Worm (Caenorhabditis elegans) whole organism, L2 larva: ENCODE results near the gene rap-1.

Experiments used
- C34F6.9 ChIP-seq: fragments of 150-350 bp; optimal IDR thresholded peaks from 2 replicates; lab custom pipeline; 2014; ENCODE audit warnings: missing biosample characterization, missing genetic modification characterization
- F13H6.1 ChIP-seq: sonication (generic microtip); optimal IDR thresholded peaks from 2 replicates; lab custom pipeline; 2016; ENCODE audit warnings: missing genetic modification characterization, missing compliant biosample characterization
- R02D3.7 ChIP-seq: fragments of 150-350 bp; optimal IDR thresholded peaks from 2 replicates; lab custom pipeline; 2014; ENCODE audit warnings: missing biosample characterization, missing genetic modification characterization
- Y55F3AM.14 ChIP-seq: fragments of 200-800 bp; sonication (Bioruptor generic); optimal IDR thresholded peaks from 2 replicates; lab custom pipeline; 2018; ENCODE audit warnings: mild to moderate bottlenecking, missing genetic modification characterization, missing compliant biosample characterization
- ama-1 ChIP-seq: fragments of 150-350 bp; optimal IDR thresholded peaks from 2 replicates; lab custom pipeline; 2018; ENCODE audit warnings: inconsistent platforms
- blmp-1 ChIP-seq: sonication (generic microtip); optimal IDR thresholded peaks from 2 replicates; lab custom pipeline; 2017; ENCODE audit warnings: missing genetic modification characterization, mild to moderate bottlenecking, missing compliant biosample characterization, antibody characterized with exemption, moderate library complexity; ENCODE audit not compliant: insufficient read depth
- ceh-16 ChIP-seq: fragments of 150-350 bp; optimal IDR thresholded peaks from 2 replicates; lab custom pipeline; 2014; ENCODE audit warnings: missing biosample characterization, missing genetic modification characterization
- ceh-82 ChIP-seq: fragments of 150-350 bp; optimal IDR thresholded peaks from 2 replicates; lab custom pipeline; 2014; ENCODE audit warnings: missing biosample characterization, missing genetic modification characterization
- crh-2 ChIP-seq: sonication (generic microtip); optimal IDR thresholded peaks from 2 replicates; lab custom pipeline; 2017; ENCODE audit warnings: missing biosample characterization, missing genetic modification characterization
- egl-27 ChIP-seq: sonication (generic microtip); optimal IDR thresholded peaks from 3 replicates; lab custom pipeline; 2017; ENCODE audit warnings: missing biosample characterization, missing genetic modification reagents, missing genetic modification characterization
- elt-1 ChIP-seq: fragments of 150-350 bp; optimal IDR thresholded peaks from 2 replicates; lab custom pipeline; 2014; ENCODE audit warnings: missing biosample characterization, missing genetic modification characterization
- elt-3 ChIP-seq: sonication (generic microtip); optimal IDR thresholded peaks from 2 replicates; lab custom pipeline; 2017; ENCODE audit warnings: missing biosample characterization, missing genetic modification characterization
- fos-1 ChIP-seq: fragments of 150-350 bp; optimal IDR thresholded peaks from 2 replicates; lab custom pipeline; 2014; ENCODE audit warnings: missing biosample characterization, missing genetic modification characterization
- gmeb-1 ChIP-seq: fragments of 150-350 bp; optimal IDR thresholded peaks from 2 replicates; lab custom pipeline; 2014; ENCODE audit warnings: missing biosample characterization, missing genetic modification characterization
- lin-11 ChIP-seq: fragments of 150-350 bp; sonication (generic microtip); optimal IDR thresholded peaks from 2 replicates; lab custom pipeline; 2014; ENCODE audit warnings: missing biosample characterization, missing genetic modification characterization, inconsistent platforms, mixed read lengths
- lin-13 ChIP-seq: fragments of 150-350 bp; optimal IDR thresholded peaks from 2 replicates; lab custom pipeline; 2014; ENCODE audit warnings: missing biosample characterization, missing genetic modification reagents, missing genetic modification characterization
- lsy-2 ChIP-seq, 2 experiments: fragments of 150-350 bp in 1 of 2; sonication (generic microtip) in 1 of 2; optimal IDR thresholded peaks; 2 replicates each; lab custom pipeline; 2014 to 2017; ENCODE audit warnings: missing biosample characterization in 2 of 2, missing genetic modification characterization in 2 of 2
- mab-5 ChIP-seq: fragments of 150-350 bp; optimal IDR thresholded peaks from 2 replicates; lab custom pipeline; 2014; ENCODE audit warnings: missing biosample characterization, missing genetic modification characterization
- mbf-1 ChIP-seq: sonication (generic microtip); optimal IDR thresholded peaks from 2 replicates; lab custom pipeline; 2017; ENCODE audit warnings: missing biosample characterization, missing genetic modification characterization
- mdl-1 ChIP-seq, 2 experiments: fragments of 150-350 bp in 1 of 2; sonication (generic microtip) in 1 of 2; optimal IDR thresholded peaks; 2 replicates each; lab custom pipeline; 2017; ENCODE audit warnings: missing biosample characterization in 2 of 2, missing genetic modification characterization in 2 of 2
- nhr-10 ChIP-seq: sonication (generic microtip); optimal IDR thresholded peaks from 2 replicates; lab custom pipeline; 2017; ENCODE audit warnings: missing biosample characterization, missing genetic modification characterization
- nhr-11 ChIP-seq: fragments of 150-350 bp; optimal IDR thresholded peaks from 2 replicates; lab custom pipeline; 2014; ENCODE audit warnings: missing biosample characterization, missing genetic modification characterization
- nhr-12 ChIP-seq: fragments of 150-350 bp; optimal IDR thresholded peaks from 2 replicates; lab custom pipeline; 2014; ENCODE audit warnings: missing biosample characterization, missing genetic modification characterization
- nhr-129 ChIP-seq: fragments of 150-350 bp; optimal IDR thresholded peaks from 2 replicates; lab custom pipeline; 2014; ENCODE audit warnings: missing biosample characterization, missing genetic modification characterization
- nhr-21 ChIP-seq: fragments of 150-350 bp; optimal IDR thresholded peaks from 2 replicates; lab custom pipeline; 2014; ENCODE audit warnings: missing biosample characterization, missing genetic modification characterization
- nhr-23 ChIP-seq: fragments of 150-350 bp; optimal IDR thresholded peaks from 2 replicates; lab custom pipeline; 2014; ENCODE audit warnings: missing biosample characterization, missing genetic modification reagents, missing genetic modification characterization
- nhr-237 ChIP-seq: fragments of 150-350 bp; optimal IDR thresholded peaks from 2 replicates; lab custom pipeline; 2014; ENCODE audit warnings: missing biosample characterization, missing genetic modification characterization
- nhr-6 ChIP-seq: fragments of 150-350 bp; optimal IDR thresholded peaks from 2 replicates; lab custom pipeline; 2014; ENCODE audit warnings: missing biosample characterization, missing genetic modification characterization
- nhr-77 ChIP-seq: fragments of 150-350 bp; optimal IDR thresholded peaks from 2 replicates; lab custom pipeline; 2014; ENCODE audit warnings: missing biosample characterization, missing genetic modification characterization
- peb-1 ChIP-seq: fragments of 150-350 bp; optimal IDR thresholded peaks from 2 replicates; lab custom pipeline; 2014; ENCODE audit warnings: missing biosample characterization, missing genetic modification characterization
- sem-4 ChIP-seq: fragments of 150-350 bp; optimal IDR thresholded peaks from 2 replicates; lab custom pipeline; 2014; ENCODE audit warnings: missing biosample characterization, missing genetic modification reagents, missing genetic modification characterization
- skn-1 ChIP-seq: sonication (generic microtip); optimal IDR thresholded peaks from 2 replicates; lab custom pipeline; 2017; ENCODE audit warnings: missing biosample characterization, missing genetic modification characterization
- sma-3 ChIP-seq: sonication (generic microtip); optimal IDR thresholded peaks from 2 replicates; lab custom pipeline; 2016; ENCODE audit warnings: missing genetic modification reagents, missing genetic modification characterization, missing compliant biosample characterization
- sma-9 ChIP-seq, 2 experiments: fragments of 150-350 bp in 1 of 2; sonication (generic microtip) in 1 of 2; optimal IDR thresholded peaks; 2 replicates each; lab custom pipeline; 2014 to 2016; ENCODE audit warnings: missing genetic modification characterization in 2 of 2, mild to moderate bottlenecking in 1 of 2, missing biosample characterization in 1 of 2, missing compliant biosample characterization in 1 of 2, missing genetic modification reagents in 1 of 2, moderate library complexity in 1 of 2
- snpc-4 ChIP-seq: fragments of 150-350 bp; optimal IDR thresholded peaks from 2 replicates; lab custom pipeline; 2014; ENCODE audit warnings: missing biosample characterization, missing genetic modification characterization
- unc-55 ChIP-seq: fragments of 150-350 bp; sonication (generic microtip); optimal IDR thresholded peaks from 3 replicates; lab custom pipeline; 2014; ENCODE audit warnings: missing biosample characterization, missing genetic modification reagents, missing genetic modification characterization
- unc-62 ChIP-seq: fragments of 150-350 bp; optimal IDR thresholded peaks from 2 replicates; lab custom pipeline; 2014; ENCODE audit warnings: missing biosample characterization, missing genetic modification reagents, missing genetic modification characterization
- zag-1 ChIP-seq: fragments of 150-350 bp; optimal IDR thresholded peaks from 2 replicates; lab custom pipeline; 2014; ENCODE audit warnings: missing biosample characterization, missing genetic modification characterization
- ztf-11 ChIP-seq: sonication (generic microtip); optimal IDR thresholded peaks from 2 replicates; lab custom pipeline; 2017; ENCODE audit warnings: missing biosample characterization, missing genetic modification characterization
- ztf-4 ChIP-seq: fragments of 150-350 bp; optimal IDR thresholded peaks from 2 replicates; lab custom pipeline; 2014; ENCODE audit warnings: missing biosample characterization, missing genetic modification characterization

rap-1 gene

ce11 chrIV:8918790-8919189 is at the start of gene rap-1:
TSS of gene rap-1 (minus strand) at chrIV:8918890.
- TF ChIP-seq sem-4 (tag; lab: Kevin White, UChicago) (no peak), lin-11 (tag; lab: Kevin White, UChicago) (no peak), skn-1 (no peak), F13H6.1 (tag; lab: Kevin White, UChicago) (no peak), unc-62 (GFP tag; lab: Kevin White, UChicago) (no peak), nhr-6 (tag; lab: Kevin White, UChicago) (no peak), snpc-4 (no peak), R02D3.7 (no peak), zag-1 (tag; lab: Kevin White, UChicago) (no peak), ceh-82 (tag; lab: Kevin White, UChicago) (no peak), nhr-12 (no peak), fos-1 (tag; lab: Kevin White, UChicago) (no peak), mbf-1 (no peak), peb-1 (tag; lab: Kevin White, UChicago) (no peak), nhr-129 (tag; lab: Kevin White, UChicago) (no peak), mdl-1 (tag; optimal IDR thresholded peaks at IDR 0.05; lab: Kevin White, UChicago) (no peak), nhr-237 (no peak), mab-5 (tag; lab: Kevin White, UChicago) (no peak), ztf-11 (tag; lab: Kevin White, UChicago) (no peak), lin-13 (GFP tag; lab: Kevin White, UChicago) (no peak)

- TF ChIP-seq blmp-1, result no peak
- TF ChIP-seq elt-1, result no peak
- no peak for TF ChIP-seq unc-55 (GFP tag; lab: Kevin White, UChicago)
Measured at ce11 chrIV:8967990-8968389, 49.3 kb upstream of the rap-1 start, which contains the start of gene suex-2. TSS of gene suex-2 (plus strand) at chrIV:8968290.

ce11 chrIV:8965883-8966282 is 47.2 kb upstream of the rap-1 start, which contains the start of gene C53B4.2:
TSS of gene C53B4.2 (plus strand) at chrIV:8966183.
- TF ChIP-seq lin-13 (GFP tag; lab: Kevin White, UChicago) (no peak), crh-2 (tag; lab: Kevin White, UChicago) (no peak), gmeb-1 (tag; lab: Kevin White, UChicago) (no peak), sma-9 (GFP tag; optimal IDR thresholded peaks at IDR 0.05; lab: Kevin White, UChicago) (no peak), sma-9 (tag; optimal IDR thresholded peaks at IDR 0.05; lab: Kevin White, UChicago) (no peak), egl-27 (tag; lab: Kevin White, UChicago) (no peak), sma-3 (GFP tag; lab: Kevin White, UChicago) (no peak), Y55F3AM.14 (GFP tag; lab: Kevin White, UChicago) (no peak), ama-1 (lab: Kevin White, UChicago) (no peak), sem-4 (tag; lab: Kevin White, UChicago) (no peak), C34F6.9 (tag; lab: Kevin White, UChicago) (no peak), elt-3 (no peak)

- no peak for TF ChIP-seq sem-4 (tag; lab: Kevin White, UChicago)
- TF ChIP-seq ceh-16, result no peak
- TF ChIP-seq ztf-4 (tag; lab: Kevin White, UChicago), result no peak
- TF ChIP-seq nhr-77 (tag; lab: Kevin White, UChicago), result no peak
- no peak for TF ChIP-seq nhr-23
- TF ChIP-seq skn-1, result no peak
- no peak for TF ChIP-seq snpc-4
- TF ChIP-seq nhr-10 (tag; lab: Kevin White, UChicago), result no peak
- no peak for TF ChIP-seq nhr-21
- no peak for TF ChIP-seq zag-1 (tag; lab: Kevin White, UChicago)
- TF ChIP-seq nhr-11 (tag; lab: Kevin White, UChicago), result no peak
- TF ChIP-seq ztf-11 (tag; lab: Kevin White, UChicago), result no peak
- TF ChIP-seq C34F6.9 (tag; lab: Kevin White, UChicago), result no peak
- no peak for TF ChIP-seq sma-9 (GFP tag; optimal IDR thresholded peaks at IDR 0.05; lab: Kevin White, UChicago)
- no peak for TF ChIP-seq sma-9 (tag; optimal IDR thresholded peaks at IDR 0.05; lab: Kevin White, UChicago)
- TF ChIP-seq nhr-129 (tag; lab: Kevin White, UChicago), result no peak
- TF ChIP-seq ceh-82 (tag; lab: Kevin White, UChicago), result no peak
- TF ChIP-seq lsy-2 (tag; optimal IDR thresholded peaks at IDR 0.05; lab: Kevin White, UChicago), result no peak
- no peak for TF ChIP-seq lin-11 (tag; lab: Kevin White, UChicago)
- TF ChIP-seq nhr-12, result no peak
- TF ChIP-seq unc-55 (GFP tag; lab: Kevin White, UChicago), result no peak
Measured at ce11 chrIV:8956189-8956588, 37.5 kb upstream of the rap-1 start, which contains the start of gene tpra-1. TSS of gene tpra-1 (plus strand) at chrIV:8956489.
